Worm (Caenorhabditis elegans): ENCODE measurements around the gene F26H11.8.

ce11 chrII:14404741-14405488 lies 16.6 kb downstream of the F26H11.8 start:
- TF ChIP-seq T22C8.4 (GFP tag; IDR thresholded peaks at IDR 0.05) = no peak
- TF ChIP-seq ztf-23 (GFP tag; IDR thresholded peaks at IDR 0.05) = no peak
- TF ChIP-seq med-1 (GFP tag; optimal IDR thresholded peaks at IDR 0.05; ENCODE audit: insufficient read depth) = no peak
- peak; percentile 94 for TF ChIP-seq cog-1 (tag; optimal IDR thresholded peaks at IDR 0.05)

All from whole organism, midembryonic.